Fruit fly (Drosophila melanogaster): ENCODE results near the gene CG17097.

dm6 chr2L:10687794-10688185 is 41.6 kb downstream of the CG17097 start:
- TF ChIP-seq Myc (optimal IDR thresholded peaks at IDR 0.05): no peak
- TF ChIP-seq ttk (optimal IDR thresholded peaks at IDR 0.05): no peak
- TF ChIP-seq insv (optimal IDR thresholded peaks at IDR 0.05): no peak
- TF ChIP-seq Sin3A (optimal IDR thresholded peaks at IDR 0.05): no peak
- no peak for TF ChIP-seq psq (optimal IDR thresholded peaks at IDR 0.05)
